Fruit fly (Drosophila melanogaster): ENCODE measurements around the gene Srp54.

Srp54 gene

DNA sequence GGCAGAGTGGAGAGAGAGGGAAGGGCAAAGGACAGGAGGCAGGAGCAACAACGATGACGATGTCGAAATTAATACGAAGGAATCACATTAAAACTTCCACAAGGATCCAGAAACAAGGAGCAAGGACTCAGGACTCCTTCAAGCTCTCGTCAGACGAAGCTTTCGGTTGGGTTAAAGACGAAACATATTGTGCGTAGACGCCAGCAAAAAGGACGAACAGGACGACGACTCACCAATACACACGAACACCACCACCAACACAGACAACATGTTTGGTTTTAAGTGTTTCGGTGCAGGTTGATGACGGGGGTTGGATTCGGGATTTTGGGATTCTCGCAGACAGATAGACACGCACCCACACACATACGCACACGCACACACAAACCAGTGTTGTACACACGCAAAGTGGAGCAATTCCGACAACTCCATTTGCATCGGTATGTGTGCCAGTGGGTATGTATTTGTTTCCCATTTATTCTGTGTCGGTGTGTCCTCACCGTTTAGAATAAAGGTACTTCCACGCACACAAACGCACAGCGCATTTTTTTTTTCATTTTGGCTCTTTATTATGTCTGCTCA lies 30.2 kb upstream of the Srp54 start:
- TF ChIP-seq br (GFP tag; optimal IDR thresholded peaks at IDR 0.05) (no peak), rgr (GFP tag; optimal IDR thresholded peaks at IDR 0.05) (no peak), dl (GFP tag; optimal IDR thresholded peaks at IDR 0.05; ENCODE audit: insufficient read depth in 1 of 2, partially characterized antibody in 2 of 2) (no peak), dmrt93B (GFP tag; optimal IDR thresholded peaks at IDR 0.05) (no peak), Jra (GFP tag; optimal IDR thresholded peaks at IDR 0.05) (no peak), psq (GFP tag; optimal IDR thresholded peaks at IDR 0.05) (no peak), foxo (GFP tag; optimal IDR thresholded peaks at IDR 0.05) (no peak), usp (GFP tag; optimal IDR thresholded peaks at IDR 0.05) (no peak), ey (GFP tag; optimal IDR thresholded peaks at IDR 0.05) (no peak), Hnf4 (GFP tag; optimal IDR thresholded peaks at IDR 0.05) (no peak), Rel (GFP tag; optimal IDR thresholded peaks at IDR 0.05) (no peak), Rel (tag; optimal IDR thresholded peaks at IDR 0.05) (no peak), HLH106 (tag; optimal IDR thresholded peaks at IDR 0.05) (no peak), Abd-B (GFP tag; optimal IDR thresholded peaks at IDR 0.05) (no peak), brk (GFP tag; optimal IDR thresholded peaks at IDR 0.05) (no peak), woc (GFP tag; optimal IDR thresholded peaks at IDR 0.05) (no peak), tai (GFP tag; optimal IDR thresholded peaks at IDR 0.05) (no peak), Hr83 (GFP tag; optimal IDR thresholded peaks at IDR 0.05; ENCODE audit: poor library complexity, severe bottlenecking) (no peak), Hr78 (GFP tag; optimal IDR thresholded peaks at IDR 0.05) (no peak)

DNA sequence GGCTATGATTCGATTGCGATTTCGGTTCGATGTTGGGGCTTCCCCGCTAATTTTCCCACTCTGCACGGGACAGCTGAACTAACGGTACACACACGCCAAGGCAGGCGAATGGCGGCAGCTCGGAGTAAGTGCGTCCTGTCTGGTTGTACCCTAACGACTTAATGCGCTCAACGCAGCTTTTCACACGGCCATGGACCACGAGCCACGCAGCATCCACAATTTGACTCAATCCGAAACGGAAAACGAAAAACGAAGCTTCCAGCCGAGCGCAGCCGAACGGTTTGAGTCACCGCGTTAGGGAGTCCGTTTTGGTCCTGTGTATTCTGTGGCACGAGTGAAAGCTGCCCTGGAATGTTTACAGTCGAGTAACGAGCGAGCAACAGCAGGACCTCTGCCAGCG lies 26.6 kb upstream of the Srp54 start, which contains the start of gene nAChRalpha6:
Gene nAChRalpha6, minus strand, starts transcription at position 165 of the 400 bp plus-strand sequence.
- TF ChIP-seq Hr83 (GFP tag; optimal IDR thresholded peaks at IDR 0.05; ENCODE audit: poor library complexity, severe bottlenecking) (no peak), pan (optimal IDR thresholded peaks at IDR 0.05) (no peak), HLH106 (tag; optimal IDR thresholded peaks at IDR 0.05) (no peak), jim (GFP tag; optimal IDR thresholded peaks at IDR 0.05) (no peak), Hr78 (GFP tag; optimal IDR thresholded peaks at IDR 0.05) (no peak), woc (GFP tag; optimal IDR thresholded peaks at IDR 0.05) (no peak), lola (GFP tag; optimal IDR thresholded peaks at IDR 0.05) (no peak), psq (GFP tag; optimal IDR thresholded peaks at IDR 0.05) (no peak), Dfd (GFP tag; optimal IDR thresholded peaks at IDR 0.05) (no peak), dl (GFP tag; optimal IDR thresholded peaks at IDR 0.05; ENCODE audit: insufficient read depth in 1 of 2, partially characterized antibody in 2 of 2) (no peak), Myc (optimal IDR thresholded peaks at IDR 0.05) (no peak), sv (GFP tag; optimal IDR thresholded peaks at IDR 0.05) (no peak), dmrt93B (GFP tag; optimal IDR thresholded peaks at IDR 0.05) (no peak)

DNA sequence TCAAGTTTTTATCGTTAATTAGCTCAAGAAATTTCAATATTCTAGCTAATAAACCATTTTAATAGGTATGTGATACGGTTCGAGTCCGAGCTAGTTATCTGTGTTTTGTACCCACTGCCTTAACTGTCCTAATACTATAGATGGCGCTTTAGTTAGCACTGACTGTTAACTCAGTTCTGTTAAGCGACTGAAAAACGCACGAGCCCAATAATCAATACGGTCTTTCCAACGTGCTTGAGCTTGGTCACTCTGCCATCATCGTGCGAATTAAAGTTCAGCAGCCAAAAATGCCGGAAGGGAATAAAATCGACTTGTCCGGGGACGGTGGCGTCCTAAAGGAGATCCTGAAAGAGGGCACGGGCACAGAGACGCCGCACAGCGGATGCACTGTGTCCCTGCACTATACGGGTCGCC lies 24.8 kb upstream of the Srp54 start, which contains the start of gene Fkbp59:
Gene Fkbp59, plus strand, starts transcription at position 150 of the 414 bp plus-strand sequence.
- peak; percentile 83 for TF ChIP-seq Myc (optimal IDR thresholded peaks at IDR 0.05)
- TF ChIP-seq Vsx2 (GFP tag; optimal IDR thresholded peaks at IDR 0.05; ENCODE audit: partially characterized antibody): peak; percentile 99
- TF ChIP-seq Sp1 (GFP tag; optimal IDR thresholded peaks at IDR 0.05): no peak

DNA sequence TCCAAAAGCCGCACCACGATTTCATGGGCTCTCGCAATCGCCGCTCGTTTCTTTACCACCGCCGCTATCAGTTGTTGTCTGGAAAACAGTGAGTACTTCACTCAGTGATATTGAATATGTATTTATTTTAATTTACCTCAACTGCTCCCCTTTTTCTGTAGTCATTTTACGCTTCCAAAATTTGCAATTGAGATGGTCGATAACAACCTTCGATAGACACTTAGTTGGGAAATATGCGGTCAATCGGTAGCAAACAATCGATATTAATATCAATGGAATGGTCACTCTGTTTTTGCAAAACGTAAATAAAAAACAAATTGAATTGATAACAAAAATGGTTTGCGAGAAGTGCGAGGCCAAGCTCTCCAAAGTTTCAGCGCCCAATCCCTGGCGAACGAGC lies 22.1 kb upstream of the Srp54 start, which contains the start of the genes CG34183 and CG4537:
Gene CG34183, minus strand, starts transcription at position 197 of the 400 bp plus-strand sequence.
Gene CG4537, plus strand, starts transcription at position 310 of the 400 bp plus-strand sequence.
- TF ChIP-seq Hr78 (GFP tag; optimal IDR thresholded peaks at IDR 0.05) (no peak), h (GFP tag; optimal IDR thresholded peaks at IDR 0.05) (peak; percentile 1), HLH106 (tag; optimal IDR thresholded peaks at IDR 0.05) (no peak), CG32264 (GFP tag; optimal IDR thresholded peaks at IDR 0.05) (peak; percentile 3), rgr (GFP tag; optimal IDR thresholded peaks at IDR 0.05) (peak; percentile 33)

DNA sequence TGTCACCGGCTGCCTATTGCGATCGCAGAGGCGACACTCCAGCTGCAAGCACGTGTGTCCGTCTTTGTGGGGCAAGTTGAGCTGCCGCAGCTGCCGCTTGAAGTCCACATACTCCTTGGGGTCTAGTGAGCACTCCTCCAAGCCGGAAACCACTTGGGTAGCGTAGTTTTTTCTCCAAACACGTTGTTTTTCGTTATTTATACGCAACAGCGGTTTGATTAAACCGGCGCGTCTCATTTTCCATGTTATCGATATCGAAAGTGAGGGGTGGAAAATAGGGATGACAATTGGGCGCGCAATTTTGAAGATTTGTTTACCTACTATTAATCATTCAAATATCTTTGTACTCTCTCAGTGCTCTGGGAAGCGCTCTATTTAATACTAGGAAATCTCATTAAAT lies 19.5 kb upstream of the Srp54 start, which contains the start of gene mtDNA-helicase:
Gene mtDNA-helicase, minus strand, starts transcription at position 264 of the 400 bp plus-strand sequence.
- TF ChIP-seq Hr83 (GFP tag; optimal IDR thresholded peaks at IDR 0.05; ENCODE audit: poor library complexity, severe bottlenecking) (no peak), foxo (GFP tag; optimal IDR thresholded peaks at IDR 0.05) (no peak), CG32264 (GFP tag; optimal IDR thresholded peaks at IDR 0.05) (no peak), Dif (GFP tag; optimal IDR thresholded peaks at IDR 0.05; ENCODE audit: partially characterized antibody) (no peak), Myc (optimal IDR thresholded peaks at IDR 0.05) (peak; percentile 5), rgr (GFP tag; optimal IDR thresholded peaks at IDR 0.05) (peak; percentile 0)
